5 fruit fly cellular contexts compared by ENCODE assay signal in genomic region chr2L:20097773-20098172, dm6.
A peak's percentile ranks its signal among the peaks of the same experiment; 100 is the strongest.
TF ChIP-seq lines count a peak whose summit lies in the region.

No protein-coding gene starts in this region.

- no peak for TF ChIP-seq CTCF in whole organism, embryonic (GFP tag; optimal IDR thresholded peaks at IDR 0.05; lab: Kevin White, UChicago)

TF ChIP-seq in whole organism, adult, 20 proteins besides CTCF, POLR2A, EP300 and RAD21:
- TF ChIP-seq CG12768 (GFP tag; optimal IDR thresholded peaks at IDR 0.05; lab: Kevin White, UChicago) (peak; percentile 21), CG5204 (GFP tag; optimal IDR thresholded peaks at IDR 0.05; lab: Kevin White, UChicago) (no peak), Mnt (GFP tag; optimal IDR thresholded peaks at IDR 0.05; lab: Kevin White, UChicago) (peak; percentile 60)

TF ChIP-seq in whole organism, embryonic, 481 proteins besides CTCF, POLR2A, EP300 and RAD21 (continues in another document):
- TF ChIP-seq dm (GFP tag; optimal IDR thresholded peaks at IDR 0.05; lab: Kevin White, UChicago) (peak; percentile 15), Atf3 (GFP tag; optimal IDR thresholded peaks at IDR 0.05; lab: Kevin White, UChicago) (no peak), CG4404 (GFP tag; IDR thresholded peaks at IDR 0.05; lab: Robert Waterston, UW) (no peak), gfzf (GFP tag; optimal IDR thresholded peaks at IDR 0.05; lab: Kevin White, UChicago) (no peak), crol (GFP tag; IDR thresholded peaks at IDR 0.05; lab: Robert Waterston, UW) (0 out of 2 replicates have a peak, but pooled peaks have one; percentile 28), pita (GFP tag; optimal IDR thresholded peaks at IDR 0.05; lab: Kevin White, UChicago) (no peak), pho (GFP tag; optimal IDR thresholded peaks at IDR 0.05; lab: Kevin White, UChicago) (no peak), CG11696 (GFP tag; IDR thresholded peaks at IDR 0.05; lab: Robert Waterston, UW) (0 out of 2 replicates have a peak, but pooled peaks have one; percentile 11), HLH4C (GFP tag; IDR thresholded peaks at IDR 0.05; lab: Robert Waterston, UW; ENCODE audit: partially characterized antibody) (no peak), D19B (GFP tag; optimal IDR thresholded peaks at IDR 0.05; lab: Kevin White, UChicago) (no peak), ato (GFP tag; IDR thresholded peaks at IDR 0.05; lab: Robert Waterston, UW; ENCODE audit: partially characterized antibody) (0 out of 2 replicates have a peak, but pooled peaks have one; percentile 6), CG34376 (GFP tag; optimal IDR thresholded peaks at IDR 0.05; lab: Kevin White, UChicago) (no peak), Hr39 (optimal IDR thresholded peaks at IDR 0.05; lab: Kevin White, UChicago) (peak; percentile 94), CG3163 (GFP tag; optimal IDR thresholded peaks at IDR 0.05; lab: Kevin White, UChicago) (no peak), fru (optimal IDR thresholded peaks at IDR 0.05; lab: Kevin White, UChicago) (no peak), CG30431 (GFP tag; optimal IDR thresholded peaks at IDR 0.05; lab: Kevin White, UChicago) (no peak), br (optimal IDR thresholded peaks at IDR 0.05; lab: Kevin White, UChicago) (no peak), ftz-f1 (GFP tag; optimal IDR thresholded peaks at IDR 0.05; lab: Kevin White, UChicago) (no peak), Lhr (GFP tag; optimal IDR thresholded peaks at IDR 0.05; lab: Kevin White, UChicago) (no peak), cg (GFP tag; optimal IDR thresholded peaks at IDR 0.05; lab: Kevin White, UChicago) (peak; percentile 92), Dref (GFP tag; IDR thresholded peaks at IDR 0.05; lab: Robert Waterston, UW) (0 out of 2 replicates have a peak, but pooled peaks have one; percentile 31)

TF ChIP-seq in whole organism, prepupa, 60 proteins besides CTCF, POLR2A, EP300 and RAD21:
- TF ChIP-seq eg (GFP tag; IDR thresholded peaks at IDR 0.05; lab: Robert Waterston, UW) (peak; percentile 34; the same call in 1 of the 3 replicates), CG3032 (tag; optimal IDR thresholded peaks at IDR 0.05; lab: Kevin White, UChicago) (no peak), CG11294 (GFP tag; IDR thresholded peaks at IDR 0.05; lab: Robert Waterston, UW) (peak; percentile 5; the same call in 1 of the 2 replicates), Eip78C (GFP tag; lab: Kevin White, UChicago) (peak; percentile 13), ss (GFP tag; optimal IDR thresholded peaks at IDR 0.05; lab: Kevin White, UChicago) (no peak), fkh (GFP tag; optimal IDR thresholded peaks at IDR 0.05; lab: Kevin White, UChicago) (peak; percentile 20), esn (GFP tag; optimal IDR thresholded peaks at IDR 0.05; lab: Kevin White, UChicago) (no peak), CG8632 (GFP tag; optimal IDR thresholded peaks at IDR 0.05; lab: Kevin White, UChicago) (no peak)

TF ChIP-seq in whole organism, pupa, 21 proteins besides CTCF, POLR2A, EP300 and RAD21:
- TF ChIP-seq fd96Ca (GFP tag; IDR thresholded peaks at IDR 0.05; lab: Robert Waterston, UW) (peak; percentile 13; the same call in 1 of the 3 replicates), Ets98B (GFP tag; IDR thresholded peaks at IDR 0.05; lab: Robert Waterston, UW) (peak; percentile 22), Snoo (tag; optimal IDR thresholded peaks at IDR 0.05; lab: Kevin White, UChicago) (no peak), CG4496 (GFP tag; IDR thresholded peaks at IDR 0.05; lab: Robert Waterston, UW) (peak; percentile 8; the same call in 1 of the 3 replicates)

TF ChIP-seq in whole organism, wandering third instar larva, 38 proteins besides CTCF, POLR2A, EP300 and RAD21:
- TF ChIP-seq Dfd (GFP tag; optimal IDR thresholded peaks at IDR 0.05; lab: Kevin White, UChicago) (peak; percentile 3), GATAd (GFP tag; optimal IDR thresholded peaks at IDR 0.05; lab: Kevin White, UChicago) (no peak)
